Fruit fly (Drosophila melanogaster) whole organism, embryonic: ENCODE results near the gene Hacd1.

Source experiments
- B-H2 ChIP-seq: fragments of 200-800 bp; sonication (Bioruptor generic); optimal IDR thresholded peaks from 2 replicates; lab custom pipeline; 2018; ENCODE audit warnings: missing biosample characterization, mild to moderate bottlenecking, missing genetic modification characterization
- Bdp1 ChIP-seq: fragments of 200-800 bp; sonication (Bioruptor generic); optimal IDR thresholded peaks from 3 replicates; lab custom pipeline; 2016; ENCODE audit warnings: missing biosample characterization, missing genetic modification characterization
- C15 ChIP-seq: fragments of 200-800 bp; sonication (Bioruptor generic); IDR thresholded peaks from 3 replicates; pipeline ENCODE4 v1.3.6; 2022; ENCODE audit warnings: missing biosample characterization, missing genetic modification characterization
- CG12104 ChIP-seq: fragments of 200-800 bp; sonication (Bioruptor generic); optimal IDR thresholded peaks from 3 replicates; lab custom pipeline; 2016; ENCODE audit warnings: missing biosample characterization, missing genetic modification characterization
- CG13123 ChIP-seq: fragments of 200-800 bp; sonication (Bioruptor generic); optimal IDR thresholded peaks from 2 replicates; lab custom pipeline; 2016; ENCODE audit warnings: missing biosample characterization, missing genetic modification characterization
- CG13296 ChIP-seq: fragments of 200-800 bp; sonication (Bioruptor generic); optimal IDR thresholded peaks from 3 replicates; lab custom pipeline; 2018; ENCODE audit warnings: missing biosample characterization, mild to moderate bottlenecking, missing genetic modification characterization
- CG14710 ChIP-seq: fragments of 200-800 bp; sonication (Bioruptor generic); optimal IDR thresholded peaks from 3 replicates; lab custom pipeline; 2019; ENCODE audit warnings: missing biosample characterization, mild to moderate bottlenecking, missing genetic modification characterization, moderate library complexity
- CG15011 ChIP-seq: fragments of 200-800 bp; sonication (Bioruptor generic); optimal IDR thresholded peaks from 3 replicates; lab custom pipeline; 2018; ENCODE audit warnings: missing biosample characterization, mild to moderate bottlenecking, missing genetic modification characterization
- CG15514 ChIP-seq: fragments of 200-800 bp; sonication (Bioruptor generic); optimal IDR thresholded peaks from 3 replicates; lab custom pipeline; 2017; ENCODE audit warnings: missing biosample characterization, missing genetic modification characterization, mild to moderate bottlenecking, moderate library complexity, missing genetic modification reagents
- CG18262 ChIP-seq: fragments of 200-800 bp; optimal IDR thresholded peaks from 3 replicates; lab custom pipeline; 2019; ENCODE audit warnings: missing biosample characterization, mild to moderate bottlenecking, missing genetic modification characterization, moderate library complexity
- CG2875 ChIP-seq: fragments of 200-800 bp; sonication (Bioruptor generic); optimal IDR thresholded peaks from 2 replicates; lab custom pipeline; 2017; ENCODE audit warnings: missing biosample characterization, mild to moderate bottlenecking, missing genetic modification characterization, missing genetic modification reagents
- CG2889 ChIP-seq: fragments of 200-800 bp; sonication (Bioruptor generic); IDR thresholded peaks from 3 replicates; pipeline ENCODE4 v1.3.6; 2022; ENCODE audit warnings: missing biosample characterization, missing genetic modification characterization
- CG3065 ChIP-seq: fragments of 200-800 bp; sonication (Bioruptor generic); optimal IDR thresholded peaks from 2 replicates; lab custom pipeline; 2016; ENCODE audit warnings: missing biosample characterization, missing genetic modification characterization
- CG34376 ChIP-seq: fragments of 200-800 bp; sonication (Bioruptor generic); optimal IDR thresholded peaks from 2 replicates; lab custom pipeline; 2018; ENCODE audit warnings: missing biosample characterization, mild to moderate bottlenecking, missing genetic modification characterization
- CG4617 ChIP-seq: fragments of 200-800 bp; sonication (Bioruptor generic); optimal IDR thresholded peaks from 3 replicates; lab custom pipeline; 2016; ENCODE audit warnings: missing biosample characterization, missing genetic modification characterization, borderline replicate concordance
- CG7987 ChIP-seq: fragments of 200-800 bp; sonication (Bioruptor generic); optimal IDR thresholded peaks from 2 replicates; lab custom pipeline; 2018; ENCODE audit warnings: missing biosample characterization, mild to moderate bottlenecking, missing genetic modification characterization, moderate library complexity
- CG9932 ChIP-seq: fragments of 200-800 bp; sonication (Bioruptor generic); IDR thresholded peaks from 2 replicates; pipeline ENCODE4 v1.3.6; 2022; ENCODE audit warnings: missing biosample characterization, missing genetic modification characterization
- Deaf1 ChIP-seq: fragments of 200-800 bp; optimal IDR thresholded peaks from 3 replicates; lab custom pipeline; 2019; ENCODE audit warnings: missing biosample characterization, mild to moderate bottlenecking, missing genetic modification characterization, moderate library complexity
- Dek ChIP-seq: fragments of 200-800 bp; sonication (Bioruptor generic); optimal IDR thresholded peaks from 3 replicates; lab custom pipeline; 2019; ENCODE audit warnings: missing biosample characterization, mild to moderate bottlenecking, missing genetic modification characterization, moderate library complexity
- Dip2 ChIP-seq: fragments of 200-800 bp; sonication (Bioruptor generic); IDR thresholded peaks from 2 replicates; pipeline ENCODE4 v1.3.6; 2022; ENCODE audit warnings: missing biosample characterization, missing genetic modification characterization
- Fer2 ChIP-seq: fragments of 200-800 bp; sonication (Bioruptor generic); optimal IDR thresholded peaks from 2 replicates; lab custom pipeline; 2018; ENCODE audit warnings: missing biosample characterization, mild to moderate bottlenecking, missing genetic modification characterization, moderate library complexity
- Hr51 ChIP-seq, 2 experiments: fragments of 200-800 bp; sonication (Bioruptor generic); optimal IDR thresholded peaks; 2 replicates in 1 of 2; 3 replicates in 1 of 2; lab custom pipeline; 2016 to 2018; ENCODE audit warnings: missing biosample characterization in 2 of 2, missing genetic modification characterization in 2 of 2, mild to moderate bottlenecking in 1 of 2, moderate library complexity in 1 of 2
- Hr78 ChIP-seq, 2 experiments: fragments of 200-800 bp in 1 of 2; fragments of >200 bp in 1 of 2; sonication (Bioruptor generic) in 1 of 2; optimal IDR thresholded peaks; 2 replicates each; lab custom pipeline; 2017 to 2019; ENCODE audit warnings: missing biosample characterization in 2 of 2, missing genetic modification characterization in 2 of 2, mild to moderate bottlenecking in 1 of 2, moderate library complexity in 1 of 2
- MBD-R2 ChIP-seq: fragments of 200-800 bp; sonication (Bioruptor generic); IDR thresholded peaks from 2 replicates; pipeline ENCODE4 v1.3.6; 2022; ENCODE audit warnings: missing biosample characterization, missing genetic modification characterization
- Myb ChIP-seq: fragments of 200-800 bp; sonication (Bioruptor generic); optimal IDR thresholded peaks from 2 replicates; lab custom pipeline; 2016; ENCODE audit warnings: missing biosample characterization, missing genetic modification characterization
- Pdp1 ChIP-seq, 2 experiments: fragments of 200-800 bp; sonication (Bioruptor generic); optimal IDR thresholded peaks; 3 replicates each; lab custom pipeline; 2016; ENCODE audit warnings: missing biosample characterization in 2 of 2, missing genetic modification characterization in 2 of 2, mild to moderate bottlenecking in 1 of 2, moderate library complexity in 1 of 2
- Ssrp ChIP-seq: fragments of 200-800 bp; sonication (Bioruptor generic); optimal IDR thresholded peaks from 2 replicates; lab custom pipeline; 2018; ENCODE audit warnings: missing biosample characterization, mild to moderate bottlenecking, missing genetic modification characterization, moderate library complexity
- bsh ChIP-seq, 2 experiments: fragments of 200-800 bp; sonication (Bioruptor generic); optimal IDR thresholded peaks; 2 replicates each; lab custom pipeline; 2017 to 2018; ENCODE audit warnings: mild to moderate bottlenecking in 2 of 2, missing biosample characterization in 2 of 2, missing genetic modification characterization in 2 of 2, moderate library complexity in 1 of 2
- crc ChIP-seq: fragments of 200-800 bp; sonication (Bioruptor generic); optimal IDR thresholded peaks from 2 replicates; lab custom pipeline; 2016; ENCODE audit warnings: missing biosample characterization, missing genetic modification characterization
- danr ChIP-seq: fragments of 200-800 bp; sonication (Bioruptor generic); IDR thresholded peaks from 2 replicates; pipeline ENCODE4 v1.3.6; 2022; ENCODE audit warnings: missing biosample characterization, missing genetic modification characterization
- dpn ChIP-seq, 2 experiments: fragments of 200-800 bp; sonication (Bioruptor generic); optimal IDR thresholded peaks; 3 replicates each; lab custom pipeline; 2016; ENCODE audit warnings: missing biosample characterization in 2 of 2, missing genetic modification characterization in 2 of 2
- fd3F ChIP-seq: fragments of 200-800 bp; sonication (Bioruptor generic); optimal IDR thresholded peaks from 2 replicates; lab custom pipeline; 2018; ENCODE audit warnings: missing biosample characterization, mild to moderate bottlenecking, missing genetic modification characterization, moderate library complexity
- grn ChIP-seq: fragments of 200-800 bp; sonication (Bioruptor generic); optimal IDR thresholded peaks from 3 replicates; lab custom pipeline; 2017; ENCODE audit warnings: missing biosample characterization, missing genetic modification characterization
- h ChIP-seq: fragments of >200 bp; optimal IDR thresholded peaks from 2 replicates; lab custom pipeline; 2017
- hbn ChIP-seq: fragments of 200-800 bp; sonication (Bioruptor generic); IDR thresholded peaks from 2 replicates; pipeline ENCODE4 v1.3.6; 2022; ENCODE audit warnings: missing biosample characterization, missing genetic modification characterization; ENCODE audit not compliant: partially characterized antibody
- her ChIP-seq: fragments of 200-800 bp; sonication (Bioruptor generic); optimal IDR thresholded peaks from 2 replicates; lab custom pipeline; 2016; ENCODE audit warnings: missing biosample characterization, missing genetic modification characterization
- jumu ChIP-seq: fragments of 200-800 bp; sonication (Bioruptor generic); optimal IDR thresholded peaks from 3 replicates; lab custom pipeline; 2016; ENCODE audit warnings: missing biosample characterization, missing genetic modification characterization
- nmo ChIP-seq: fragments of 200-800 bp; sonication (Bioruptor generic); optimal IDR thresholded peaks from 2 replicates; lab custom pipeline; 2018; ENCODE audit warnings: missing biosample characterization, mild to moderate bottlenecking, missing genetic modification characterization, moderate library complexity
- peb ChIP-seq: fragments of 200-800 bp; sonication (Bioruptor generic); IDR thresholded peaks from 2 replicates; pipeline ENCODE4 v1.3.6; 2022; ENCODE audit warnings: missing biosample characterization, missing genetic modification characterization
- rib ChIP-seq: fragments of 200-800 bp; sonication (Bioruptor generic); IDR thresholded peaks from 2 replicates; pipeline ENCODE4 v1.3.6; 2022; ENCODE audit warnings: missing biosample characterization, missing genetic modification characterization
- ro ChIP-seq: fragments of 200-800 bp; sonication (Bioruptor generic); IDR thresholded peaks from 2 replicates; pipeline ENCODE4 v1.3.6; 2022; ENCODE audit warnings: missing biosample characterization, missing genetic modification characterization
- sd ChIP-seq: fragments of 200-800 bp; sonication (Bioruptor generic); optimal IDR thresholded peaks from 3 replicates; lab custom pipeline; 2018; ENCODE audit warnings: missing biosample characterization, mild to moderate bottlenecking, missing genetic modification characterization, moderate library complexity
- sens ChIP-seq: fragments of 200-800 bp; sonication (Bioruptor generic); peaks from one replicate; lab custom pipeline; 2016; ENCODE audit warnings: missing biosample characterization, missing genetic modification characterization
- sim ChIP-seq: fragments of 200-800 bp; sonication (Bioruptor generic); IDR thresholded peaks from 2 replicates; pipeline ENCODE4 v1.3.6; 2022; ENCODE audit warnings: missing biosample characterization, missing genetic modification characterization
- sna ChIP-seq: fragments of 200-800 bp; sonication (Bioruptor generic); IDR thresholded peaks from 2 replicates; pipeline ENCODE4 v1.3.6; 2022; ENCODE audit warnings: missing biosample characterization, missing genetic modification characterization; ENCODE audit not compliant: partially characterized antibody
- tna ChIP-seq: fragments of 200-800 bp; sonication (Bioruptor generic); IDR thresholded peaks from 2 replicates; pipeline ENCODE4 v1.3.6; 2022; ENCODE audit warnings: missing biosample characterization, missing genetic modification characterization; ENCODE audit not compliant: partially characterized antibody
- unc-4 ChIP-seq: fragments of 200-800 bp; sonication (Bioruptor generic); IDR thresholded peaks from 2 replicates; pipeline ENCODE4 v1.3.6; 2022; ENCODE audit warnings: missing biosample characterization, missing genetic modification characterization; ENCODE audit not compliant: partially characterized antibody
- wek ChIP-seq: fragments of 200-800 bp; sonication (Bioruptor generic); optimal IDR thresholded peaks from 3 replicates; lab custom pipeline; 2018; ENCODE audit warnings: missing biosample characterization, mild to moderate bottlenecking, missing genetic modification characterization, moderate library complexity
- z ChIP-seq: fragments of 200-800 bp; sonication (Bioruptor generic); IDR thresholded peaks from 3 replicates; pipeline ENCODE4 v1.3.6; 2022; ENCODE audit warnings: missing biosample characterization, missing genetic modification characterization
- zf30C ChIP-seq: fragments of 200-800 bp; sonication (Bioruptor generic); optimal IDR thresholded peaks from 3 replicates; lab custom pipeline; 2018; ENCODE audit warnings: missing biosample characterization, mild to moderate bottlenecking, missing genetic modification characterization

Gene Hacd1

DNA sequence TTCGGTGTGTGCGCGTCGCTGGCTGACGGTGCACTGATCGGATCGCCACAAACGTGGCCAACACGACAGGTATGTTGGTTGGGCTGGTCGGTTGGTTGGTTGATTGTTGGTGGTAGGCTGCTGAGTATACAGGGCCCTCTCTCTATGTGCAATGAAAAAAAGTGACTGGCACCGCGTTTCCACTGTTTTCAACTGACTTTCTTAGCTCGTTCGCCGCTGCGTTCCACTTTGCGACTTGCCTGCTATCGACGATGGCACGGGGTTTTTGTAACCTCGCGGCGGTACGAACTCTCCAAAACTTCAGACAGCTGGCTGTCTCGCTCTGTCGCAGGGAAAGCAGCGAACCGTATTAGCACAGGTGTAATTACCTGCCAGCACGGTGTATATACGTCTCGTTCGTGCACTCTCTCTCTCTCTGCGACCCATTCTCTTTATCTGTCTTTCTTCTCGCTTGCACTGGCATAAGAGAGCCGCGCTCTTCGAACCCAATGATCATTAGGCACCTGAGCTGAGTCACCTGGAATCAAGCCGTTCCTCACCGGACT lies 31.1 kb downstream of the Hacd1 start (continued):
- TF ChIP-seq tna (GFP tag; lab: Robert Waterston, UW), result no peak
- TF ChIP-seq dpn (GFP tag; optimal IDR thresholded peaks at IDR 0.05; lab: Kevin White, UChicago), result peak in 1 of 2 experiments; percentile 2
- no peak for TF ChIP-seq B-H2 (GFP tag; lab: Kevin White, UChicago)
- TF ChIP-seq CG18262 (tag; lab: Kevin White, UChicago), result no peak
- TF ChIP-seq ro (GFP tag; lab: Robert Waterston, UW), result no peak
- no peak for TF ChIP-seq sens (GFP tag; lab: Kevin White, UChicago)
- TF ChIP-seq Ssrp (tag; lab: Kevin White, UChicago), result no peak
- peak; percentile 24 to 28 for TF ChIP-seq Pdp1 (GFP tag; optimal IDR thresholded peaks at IDR 0.05; lab: Kevin White, UChicago)
- no peak for TF ChIP-seq h (lab: Kevin White, UChicago)
- peak; percentile 25 for TF ChIP-seq CG34376 (GFP tag; lab: Kevin White, UChicago)
- no peak for TF ChIP-seq fd3F
- no peak for TF ChIP-seq CG13296 (GFP tag; lab: Kevin White, UChicago)
- TF ChIP-seq CG3065 (GFP tag; lab: Kevin White, UChicago), result no peak
- TF ChIP-seq CG14710 (tag; lab: Kevin White, UChicago), result no peak
- TF ChIP-seq CG4617 (GFP tag; lab: Kevin White, UChicago), result no peak
- no peak for TF ChIP-seq CG2889 (GFP tag; lab: Robert Waterston, UW)
- TF ChIP-seq crc (GFP tag; lab: Kevin White, UChicago), result no peak
- TF ChIP-seq Dip2 (GFP tag; lab: Robert Waterston, UW), result no peak
- TF ChIP-seq rib (GFP tag; lab: Robert Waterston, UW), result 0 out of 2 replicates have a peak, but pooled peaks have one; percentile 44
- TF ChIP-seq CG9932 (GFP tag; lab: Robert Waterston, UW), result peak; percentile 35; the same call in 1 of the 2 replicates
- no peak for TF ChIP-seq CG2875 (GFP tag; lab: Kevin White, UChicago)
- TF ChIP-seq nmo (GFP tag; lab: Kevin White, UChicago), result peak; percentile 7
- no peak for TF ChIP-seq CG15514 (GFP tag; lab: Kevin White, UChicago)
- TF ChIP-seq Bdp1, result peak; percentile 17
- no peak for TF ChIP-seq unc-4 (GFP tag; lab: Robert Waterston, UW)
- no peak for TF ChIP-seq wek (GFP tag; lab: Kevin White, UChicago)
- 0 out of 2 replicates have a peak, but pooled peaks have one; percentile 10 for TF ChIP-seq MBD-R2 (GFP tag; lab: Robert Waterston, UW)
- peak in 1 of 2 experiments; percentile 50 for TF ChIP-seq Hr78 (GFP tag; optimal IDR thresholded peaks at IDR 0.05; lab: Kevin White, UChicago)
- TF ChIP-seq zf30C, result no peak
- TF ChIP-seq sd, result peak; percentile 17
- no peak for TF ChIP-seq z
- no peak for TF ChIP-seq Dek (tag; lab: Kevin White, UChicago)
- no peak for TF ChIP-seq CG12104 (GFP tag; lab: Kevin White, UChicago)
- no peak for TF ChIP-seq bsh (GFP tag; optimal IDR thresholded peaks at IDR 0.05; lab: Kevin White, UChicago)
- peak; percentile 78 for TF ChIP-seq Deaf1 (tag; lab: Kevin White, UChicago)
- no peak for TF ChIP-seq CG13123
- TF ChIP-seq C15 (GFP tag; lab: Robert Waterston, UW), result no peak
- peak; percentile 77 for TF ChIP-seq grn (GFP tag; lab: Kevin White, UChicago)
- TF ChIP-seq Myb (GFP tag; lab: Kevin White, UChicago), result no peak
- TF ChIP-seq sna (GFP tag; lab: Robert Waterston, UW), result 0 out of 2 replicates have a peak, but pooled peaks have one; percentile 41
- peak; percentile 22; the same call in 1 of the 2 replicates for TF ChIP-seq sim
- peak; percentile 32 for TF ChIP-seq her (GFP tag; lab: Kevin White, UChicago)
- TF ChIP-seq CG15011 (GFP tag; lab: Kevin White, UChicago), result no peak
- TF ChIP-seq Hr51 (GFP tag; optimal IDR thresholded peaks at IDR 0.05; lab: Kevin White, UChicago), result peak in 1 of 2 experiments; percentile 43
- no peak for TF ChIP-seq peb (GFP tag; lab: Robert Waterston, UW)
- TF ChIP-seq jumu (GFP tag; lab: Kevin White, UChicago), result no peak
- no peak for TF ChIP-seq hbn (GFP tag; lab: Robert Waterston, UW)
- no peak for TF ChIP-seq danr (GFP tag; lab: Robert Waterston, UW)
- no peak for TF ChIP-seq Fer2
- TF ChIP-seq CG7987 (GFP tag; lab: Kevin White, UChicago), result no peak
